Fruit fly (Drosophila melanogaster) whole organism, adult: ENCODE results near the gene Tao.

Experiments used
- CG12768 ChIP-seq: fragments of 200-800 bp; sonication (Bioruptor generic); optimal IDR thresholded peaks from 2 replicates; lab custom pipeline; 2017; ENCODE audit warnings: missing biosample characterization, missing genetic modification characterization, mild to moderate bottlenecking, moderate library complexity, missing genetic modification reagents
- toe ChIP-seq: fragments of 200-800 bp; sonication (Bioruptor generic); optimal IDR thresholded peaks from 2 replicates; lab custom pipeline; 2016; ENCODE audit warnings: missing biosample characterization, missing genetic modification characterization

- TF ChIP-seq toe (GFP tag; lab: Kevin White, UChicago) (no peak), CG12768 (no peak)
These were observed 22.0 kb upstream of the Tao start, which contains the start of gene CG14220 for dm6 chrX:19601644-19602043.
